Worm (Caenorhabditis elegans) whole organism, late embryonic: ENCODE results near the gene tin-9.1.

Experiments
- C38D4.7 ChIP-seq: fragments of 200-800 bp; sonication (Bioruptor generic); optimal IDR thresholded peaks from 2 replicates; lab custom pipeline; 2018; ENCODE audit warnings: mild to moderate bottlenecking, missing genetic modification characterization, moderate library complexity, missing compliant biosample characterization
- F13H6.1 ChIP-seq: sonication (generic microtip); optimal IDR thresholded peaks from 2 replicates; lab custom pipeline; 2016; ENCODE audit warnings: missing genetic modification characterization, missing compliant biosample characterization
- K02D7.2 ChIP-seq: sonication (generic microtip); optimal IDR thresholded peaks from 2 replicates; lab custom pipeline; 2017; ENCODE audit warnings: mild to moderate bottlenecking, missing genetic modification characterization, missing compliant biosample characterization
- K09A11.1 ChIP-seq: sonication (generic microtip); optimal IDR thresholded peaks from 2 replicates; lab custom pipeline; 2017; ENCODE audit warnings: antibody characterized with exemption, mild to moderate bottlenecking, missing genetic modification characterization, missing compliant biosample characterization; ENCODE audit not compliant: insufficient read depth
- ama-1 ChIP-seq: fragments of 150-350 bp; optimal IDR thresholded peaks from 2 replicates; lab custom pipeline; 2014
- ceh-2 ChIP-seq: sonication (generic microtip); optimal IDR thresholded peaks from 2 replicates; lab custom pipeline; 2016; ENCODE audit warnings: missing genotype, missing genetic modification characterization, missing compliant biosample characterization
- ceh-24 ChIP-seq: sonication (generic microtip); optimal IDR thresholded peaks from 2 replicates; lab custom pipeline; 2016; ENCODE audit warnings: mild to moderate bottlenecking, missing genetic modification characterization, missing compliant biosample characterization
- ceh-30 ChIP-seq: fragments of 150-350 bp; optimal IDR thresholded peaks from 2 replicates; lab custom pipeline; 2014; ENCODE audit warnings: missing biosample characterization, missing genetic modification characterization
- ceh-31 ChIP-seq: sonication (generic microtip); optimal IDR thresholded peaks from 2 replicates; lab custom pipeline; 2016; ENCODE audit warnings: missing genetic modification characterization, missing compliant biosample characterization
- ceh-34 ChIP-seq: sonication (generic microtip); optimal IDR thresholded peaks from 2 replicates; lab custom pipeline; 2016; ENCODE audit warnings: mild to moderate bottlenecking, missing genetic modification characterization, missing compliant biosample characterization
- ceh-48 ChIP-seq: sonication (generic microtip); optimal IDR thresholded peaks from 2 replicates; lab custom pipeline; 2016; ENCODE audit warnings: missing genetic modification characterization, inconsistent platforms, missing compliant biosample characterization
- ceh-6 ChIP-seq: fragments of 200-800 bp; sonication (Bioruptor generic); optimal IDR thresholded peaks from 2 replicates; lab custom pipeline; 2018; ENCODE audit warnings: mild to moderate bottlenecking, missing genetic modification characterization, missing compliant biosample characterization
- ceh-9 ChIP-seq: sonication (generic microtip); optimal IDR thresholded peaks from 2 replicates; lab custom pipeline; 2016; ENCODE audit warnings: mild to moderate bottlenecking, missing genetic modification characterization, inconsistent platforms, missing compliant biosample characterization
- dmd-4 ChIP-seq: sonication (generic microtip); optimal IDR thresholded peaks from 2 replicates; lab custom pipeline; 2016; ENCODE audit warnings: borderline replicate concordance, missing genetic modification characterization, missing compliant biosample characterization
- eyg-1 ChIP-seq: sonication (generic microtip); optimal IDR thresholded peaks from 2 replicates; lab custom pipeline; 2016; ENCODE audit warnings: missing genotype, missing genetic modification characterization, missing compliant biosample characterization
- fax-1 ChIP-seq: sonication (generic microtip); optimal IDR thresholded peaks from 2 replicates; lab custom pipeline; 2016; ENCODE audit warnings: missing genotype, missing genetic modification characterization, missing compliant biosample characterization
- fkh-10 ChIP-seq: fragments of 150-350 bp; optimal IDR thresholded peaks from 2 replicates; lab custom pipeline; 2014; ENCODE audit warnings: missing biosample characterization, missing genetic modification reagents, missing genetic modification characterization
- hlh-13 ChIP-seq: fragments of 200-800 bp; sonication (Bioruptor generic); optimal IDR thresholded peaks from 2 replicates; lab custom pipeline; 2018; ENCODE audit warnings: mild to moderate bottlenecking, missing genetic modification characterization, missing compliant biosample characterization
- madf-2 ChIP-seq: sonication (generic microtip); optimal IDR thresholded peaks from 2 replicates; lab custom pipeline; 2017; ENCODE audit warnings: missing genetic modification characterization, missing compliant biosample characterization
- nhr-11 ChIP-seq: fragments of 150-350 bp; optimal IDR thresholded peaks from 2 replicates; lab custom pipeline; 2014; ENCODE audit warnings: missing biosample characterization, missing genetic modification characterization
- nhr-232 ChIP-seq: sonication (generic microtip); optimal IDR thresholded peaks from 2 replicates; lab custom pipeline; 2016; ENCODE audit warnings: missing genetic modification characterization, missing compliant biosample characterization
- npax-4 ChIP-seq: sonication (generic microtip); optimal IDR thresholded peaks from 2 replicates; lab custom pipeline; 2016; ENCODE audit warnings: missing genetic modification characterization, missing compliant biosample characterization
- odd-2 ChIP-seq: sonication (generic microtip); optimal IDR thresholded peaks from 2 replicates; lab custom pipeline; 2017; ENCODE audit warnings: antibody characterized with exemption, mild to moderate bottlenecking, missing genetic modification characterization, missing compliant biosample characterization
- pax-1 ChIP-seq: fragments of 150-350 bp; optimal IDR thresholded peaks from 2 replicates; lab custom pipeline; 2014; ENCODE audit warnings: missing biosample characterization, missing genetic modification characterization
- pha-2 ChIP-seq: sonication (generic microtip); optimal IDR thresholded peaks from 2 replicates; lab custom pipeline; 2017; ENCODE audit warnings: mild to moderate bottlenecking, missing genetic modification characterization, missing compliant biosample characterization
- pha-4 ChIP-seq: fragments of 150-350 bp; optimal IDR thresholded peaks from 2 replicates; lab custom pipeline; 2018; ENCODE audit warnings: missing biosample characterization, missing genetic modification reagents, missing genetic modification characterization
- sox-4 ChIP-seq: sonication (generic microtip); optimal IDR thresholded peaks from 2 replicates; lab custom pipeline; 2017; ENCODE audit warnings: mild to moderate bottlenecking, missing genetic modification characterization, inconsistent platforms, missing compliant biosample characterization
- syd-9 ChIP-seq: sonication (generic microtip); optimal IDR thresholded peaks from 2 replicates; lab custom pipeline; 2016; ENCODE audit warnings: mild to moderate bottlenecking, missing genetic modification characterization, moderate library complexity, missing compliant biosample characterization
- tbx-2 ChIP-seq: sonication (generic microtip); optimal IDR thresholded peaks from 2 replicates; lab custom pipeline; 2016; ENCODE audit warnings: missing genetic modification characterization, missing compliant biosample characterization
- ttx-3 ChIP-seq: sonication (generic microtip); optimal IDR thresholded peaks from 2 replicates; lab custom pipeline; 2016; ENCODE audit warnings: missing genetic modification reagents, missing genetic modification characterization, missing compliant biosample characterization
- zip-5 ChIP-seq: sonication (generic microtip); optimal IDR thresholded peaks from 2 replicates; lab custom pipeline; 2016; ENCODE audit warnings: missing genetic modification characterization, missing compliant biosample characterization

tin-9.1 gene

DNA sequence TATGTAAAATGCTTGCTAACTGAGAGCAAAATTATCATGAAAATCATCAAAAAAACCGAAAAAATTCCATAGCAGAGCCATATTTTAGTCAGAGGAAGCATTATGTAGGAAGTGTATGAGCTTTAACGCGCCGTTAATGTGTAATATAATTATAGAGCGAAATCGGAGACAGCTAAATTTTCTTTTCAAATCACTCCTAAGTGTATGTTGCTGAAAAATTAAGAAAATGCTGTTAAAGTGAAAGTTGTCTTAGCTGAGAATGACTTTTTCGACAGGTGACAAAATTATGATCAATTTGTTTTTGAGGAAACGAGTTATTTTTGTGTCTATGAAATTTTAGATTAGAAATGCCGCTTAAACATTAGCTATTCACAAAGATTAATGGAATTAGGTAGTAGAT is 30.7 kb upstream of the tin-9.1 start, which contains the start of gene srg-50:
Gene srg-50, minus strand, starts transcription at position 101 of the 400 bp plus-strand sequence.
- TF ChIP-seq ttx-3 (no peak), K02D7.2 (tag; lab: Kevin White, UChicago) (no peak), C38D4.7 (GFP tag; lab: Kevin White, UChicago) (no peak), eyg-1 (tag; lab: Kevin White, UChicago) (no peak), fkh-10 (GFP tag; lab: Kevin White, UChicago) (no peak)

DNA sequence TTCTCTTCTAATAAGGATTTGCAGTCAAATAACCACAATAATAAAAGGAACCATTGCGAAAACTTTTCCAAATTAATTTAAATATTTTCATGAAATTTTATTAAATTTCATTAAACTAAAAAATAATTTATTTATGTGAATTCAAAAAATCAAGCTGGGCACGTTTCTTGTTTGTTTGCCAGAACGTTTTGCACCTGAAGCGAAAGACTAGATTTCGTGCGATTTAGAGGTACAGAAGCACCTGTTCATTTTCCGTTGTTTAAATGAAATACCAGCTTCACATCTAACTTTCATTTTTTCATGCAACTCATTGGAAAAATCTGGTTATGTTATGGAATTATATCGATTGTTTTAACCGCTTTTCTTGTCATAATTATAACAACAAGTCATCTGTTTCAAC is 27.7 kb upstream of the tin-9.1 start, which contains the start of gene srg-48:
Gene srg-48, plus strand, starts transcription at position 301 of the 400 bp plus-strand sequence.
- no peak for TF ChIP-seq pha-4
- TF ChIP-seq nhr-232 (tag; lab: Kevin White, UChicago): no peak
- no peak for TF ChIP-seq ceh-9 (tag; lab: Kevin White, UChicago)
- no peak for TF ChIP-seq ceh-31 (tag; lab: Kevin White, UChicago)
- no peak for TF ChIP-seq madf-2 (tag; lab: Kevin White, UChicago)
- TF ChIP-seq F13H6.1 (tag; lab: Kevin White, UChicago): no peak
- no peak for TF ChIP-seq ttx-3
- no peak for TF ChIP-seq sox-4 (tag; lab: Kevin White, UChicago)
- no peak for TF ChIP-seq hlh-13 (GFP tag; lab: Kevin White, UChicago)
- no peak for TF ChIP-seq K02D7.2 (tag; lab: Kevin White, UChicago)
- TF ChIP-seq K09A11.1: no peak
- TF ChIP-seq syd-9: no peak

DNA sequence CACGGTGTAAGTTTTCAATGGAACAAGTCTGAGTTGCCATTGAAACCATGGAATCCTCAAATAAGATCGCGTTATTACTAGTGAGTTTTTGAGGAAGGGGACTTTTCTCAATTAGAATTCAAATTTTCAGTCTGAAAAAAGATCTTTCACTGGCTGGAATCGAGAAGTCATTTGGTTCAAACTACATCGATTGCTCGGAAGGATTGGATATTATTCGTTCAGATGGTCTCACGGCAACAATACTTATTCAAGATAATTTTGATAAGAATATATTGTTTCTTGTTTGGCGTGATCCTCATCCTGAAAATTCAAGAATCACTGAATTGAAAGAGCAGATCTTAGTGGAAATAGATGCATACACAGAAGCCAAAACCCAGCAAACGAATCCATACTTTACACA is 23.0 kb upstream of the tin-9.1 start:
- TF ChIP-seq ceh-48 (tag; lab: Kevin White, UChicago) (no peak), ceh-24 (tag; lab: Kevin White, UChicago) (no peak)

DNA sequence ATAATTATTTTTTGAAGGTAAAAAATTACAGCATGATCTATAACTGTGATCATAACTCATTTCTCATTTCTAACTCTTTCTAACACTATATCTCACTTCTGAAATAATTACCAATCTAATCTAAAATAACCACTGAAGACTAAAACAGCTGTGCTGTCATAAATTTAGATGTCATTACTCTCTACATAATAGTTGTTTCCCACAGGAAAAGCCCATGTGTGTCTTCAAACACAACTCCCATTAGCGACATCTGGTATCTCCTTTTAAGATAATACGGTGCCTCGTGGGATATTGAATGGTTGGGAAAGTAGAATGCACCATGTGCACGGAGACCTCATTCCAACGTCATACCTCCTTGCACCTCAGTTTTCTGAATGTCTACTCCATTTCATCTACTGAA is 20.6 kb upstream of the tin-9.1 start, which contains the start of gene Y43B11AL.1:
Gene Y43B11AL.1, plus strand, starts transcription at position 301 of the 400 bp plus-strand sequence.
- TF ChIP-seq F13H6.1 (tag; lab: Kevin White, UChicago): no peak

DNA sequence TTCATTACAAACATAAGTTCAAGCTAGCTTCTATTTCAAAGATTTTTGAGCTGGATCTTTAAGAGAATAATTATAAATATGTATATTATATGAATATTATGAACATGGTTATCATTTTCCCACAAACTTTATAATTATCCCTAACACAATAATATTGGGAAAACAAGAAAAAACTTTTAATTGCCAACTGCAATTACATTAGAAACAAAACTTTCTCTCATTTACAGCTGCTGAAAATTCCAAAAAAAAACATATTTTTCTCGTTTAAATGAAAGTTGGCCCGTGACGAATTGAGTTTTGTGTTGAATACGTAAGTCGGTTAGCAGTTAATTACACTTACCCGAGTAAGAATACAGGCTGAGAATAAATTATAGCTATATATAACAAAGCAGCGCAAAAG is 18.3 kb upstream of the tin-9.1 start:
- TF ChIP-seq dmd-4 (tag; lab: Kevin White, UChicago): no peak
- no peak for TF ChIP-seq zip-5 (tag; lab: Kevin White, UChicago)
- no peak for TF ChIP-seq sox-4 (tag; lab: Kevin White, UChicago)
- TF ChIP-seq pha-2 (tag; lab: Kevin White, UChicago): no peak
- TF ChIP-seq npax-4 (tag; lab: Kevin White, UChicago): no peak
- no peak for TF ChIP-seq tbx-2 (tag; lab: Kevin White, UChicago)
- TF ChIP-seq pax-1 (tag; lab: Kevin White, UChicago): no peak
- TF ChIP-seq ceh-34: no peak
- no peak for TF ChIP-seq ama-1 (lab: Kevin White, UChicago)
- TF ChIP-seq ceh-48 (tag; lab: Kevin White, UChicago): no peak

DNA sequence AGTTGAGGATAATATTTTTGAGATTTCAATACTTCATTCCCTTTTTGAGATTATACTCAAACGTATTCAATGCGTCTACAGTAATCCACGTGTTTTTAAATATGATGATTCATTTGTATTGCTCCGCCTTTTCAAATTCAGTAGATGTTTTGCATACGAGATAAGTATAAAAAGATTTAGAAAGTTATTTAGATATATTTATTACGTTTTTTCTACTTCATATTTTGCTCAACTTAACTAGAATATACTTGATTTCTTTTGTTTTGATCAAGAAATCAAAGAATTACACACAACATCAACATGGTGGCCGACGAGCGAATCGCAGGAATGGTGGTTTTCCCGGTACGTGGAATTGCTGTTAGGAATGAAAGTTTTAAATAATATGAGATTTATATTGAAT is 13.3 kb upstream of the tin-9.1 start, which contains the start of gene srx-50:
Gene srx-50, plus strand, starts transcription at position 301 of the 400 bp plus-strand sequence.
- TF ChIP-seq K02D7.2 (tag; lab: Kevin White, UChicago): no peak

DNA sequence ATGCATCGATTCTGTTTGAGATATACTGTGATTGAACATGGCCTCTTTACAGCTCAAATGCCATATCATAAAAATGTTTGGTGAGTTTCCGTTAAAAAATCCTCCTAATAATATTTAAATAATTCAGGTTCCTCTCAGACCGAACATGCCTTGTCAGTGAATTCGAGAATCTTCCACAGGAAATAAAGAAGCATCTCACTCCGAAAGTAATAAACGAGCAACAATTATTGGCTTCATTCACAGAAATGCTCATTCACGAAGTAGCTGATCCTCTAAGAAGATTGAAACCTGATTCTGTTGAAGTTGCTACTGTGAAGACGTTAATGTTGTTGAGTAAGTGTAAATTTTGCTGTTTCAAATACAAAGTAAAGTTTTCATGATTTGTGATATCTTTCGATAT is 7.7 kb upstream of the tin-9.1 start:
- no peak for TF ChIP-seq fax-1 (tag; lab: Kevin White, UChicago)
- no peak for TF ChIP-seq pha-4
- no peak for TF ChIP-seq ceh-2
- no peak for TF ChIP-seq ceh-6
- TF ChIP-seq odd-2 (tag; lab: Kevin White, UChicago): no peak
- no peak for TF ChIP-seq ceh-30 (tag; lab: Kevin White, UChicago)
- no peak for TF ChIP-seq nhr-11 (tag; lab: Kevin White, UChicago)
